Worm (Caenorhabditis elegans) whole organism, L3 larva: ENCODE data around the gene Y37H2A.11.
A peak's percentile ranks its signal among the peaks of the same experiment; 100 is the strongest.

Experiments used
- ama-1 ChIP-seq: fragments of 150-350 bp; optimal IDR thresholded peaks from 2 replicates; lab custom pipeline; 2018
- ceh-16 ChIP-seq: sonication (generic microtip); optimal IDR thresholded peaks from 2 replicates; lab custom pipeline; 2017; ENCODE audit warnings: missing biosample characterization, missing genetic modification characterization
- ceh-28 ChIP-seq: fragments of 150-350 bp; optimal IDR thresholded peaks from 2 replicates; lab custom pipeline; 2014; ENCODE audit warnings: missing biosample characterization, missing genetic modification reagents, missing genetic modification characterization
- ceh-9 ChIP-seq: sonication (generic microtip); optimal IDR thresholded peaks from 2 replicates; lab custom pipeline; 2018; ENCODE audit warnings: missing biosample characterization, missing genetic modification characterization
- elt-1 ChIP-seq: fragments of 150-350 bp; optimal IDR thresholded peaks from 2 replicates; lab custom pipeline; 2014; ENCODE audit warnings: missing biosample characterization, missing genetic modification characterization
- elt-2 ChIP-seq: sonication (generic microtip); optimal IDR thresholded peaks from 2 replicates; lab custom pipeline; 2016; ENCODE audit warnings: missing genetic modification reagents, mild to moderate bottlenecking, missing genetic modification characterization, missing compliant biosample characterization
- elt-3 ChIP-seq, 3 experiments: fragments of 150-350 bp in 1 of 3; sonication (generic microtip) in 2 of 3; optimal IDR thresholded peaks; 2 replicates in 2 of 3; 4 replicates in 1 of 3; lab custom pipeline; 2014 to 2017; ENCODE audit warnings: missing biosample characterization in 3 of 3, missing genetic modification characterization in 3 of 3
- eor-1 ChIP-seq, 2 experiments: fragments of 150-350 bp; optimal IDR thresholded peaks; 2 replicates each; lab custom pipeline; 2014 to 2018; ENCODE audit warnings: missing biosample characterization in 2 of 2, missing genetic modification characterization in 2 of 2
- fkh-2 ChIP-seq: fragments of 150-350 bp; optimal IDR thresholded peaks from 2 replicates; lab custom pipeline; 2014; ENCODE audit warnings: missing biosample characterization, missing genetic modification reagents, missing genetic modification characterization
- hmg-11 ChIP-seq: sonication (generic microtip); optimal IDR thresholded peaks from 2 replicates; lab custom pipeline; 2016; ENCODE audit warnings: missing genetic modification characterization, missing compliant biosample characterization
- jun-1 ChIP-seq: fragments of 150-350 bp; optimal IDR thresholded peaks from 2 replicates; lab custom pipeline; 2014; ENCODE audit warnings: missing biosample characterization, missing genetic modification reagents, missing genetic modification characterization
- lin-15B ChIP-seq: fragments of 150-350 bp; optimal IDR thresholded peaks from 2 replicates; lab custom pipeline; 2014; ENCODE audit warnings: missing biosample characterization, missing genetic modification characterization
- lin-39 ChIP-seq: fragments of 150-350 bp; optimal IDR thresholded peaks from 2 replicates; lab custom pipeline; 2018; ENCODE audit warnings: missing biosample characterization, missing genetic modification reagents, missing genetic modification characterization
- mdl-1 ChIP-seq: fragments of 150-350 bp; optimal IDR thresholded peaks from 2 replicates; lab custom pipeline; 2014; ENCODE audit warnings: missing biosample characterization, missing genetic modification characterization
- nhr-11 ChIP-seq: fragments of 150-350 bp; optimal IDR thresholded peaks from 2 replicates; lab custom pipeline; 2014; ENCODE audit warnings: missing biosample characterization, missing genetic modification characterization
- nhr-67 ChIP-seq: fragments of 150-350 bp; optimal IDR thresholded peaks from 2 replicates; lab custom pipeline; 2014; ENCODE audit warnings: missing biosample characterization, missing genetic modification characterization
- nhr-76 ChIP-seq: fragments of 150-350 bp; sonication (generic microtip); optimal IDR thresholded peaks from 5 replicates; lab custom pipeline; 2014; ENCODE audit warnings: missing biosample characterization, missing genetic modification characterization
- nhr-77 ChIP-seq: fragments of 150-350 bp; optimal IDR thresholded peaks from 2 replicates; lab custom pipeline; 2014; ENCODE audit warnings: missing biosample characterization, missing genetic modification characterization
- pqm-1 ChIP-seq: fragments of 150-350 bp; optimal IDR thresholded peaks from 2 replicates; lab custom pipeline; 2017; ENCODE audit warnings: missing biosample characterization, missing genetic modification characterization, inconsistent platforms
- sea-2 ChIP-seq: fragments of 150-350 bp; sonication (generic microtip); optimal IDR thresholded peaks from 4 replicates; lab custom pipeline; 2014; ENCODE audit warnings: missing biosample characterization, missing genetic modification reagents, missing genetic modification characterization
- unc-39 ChIP-seq: sonication (generic microtip); optimal IDR thresholded peaks from 4 replicates; lab custom pipeline; 2017; ENCODE audit warnings: missing biosample characterization, missing genetic modification characterization
- zag-1 ChIP-seq: fragments of 150-350 bp; optimal IDR thresholded peaks from 2 replicates; lab custom pipeline; 2014; ENCODE audit warnings: missing biosample characterization, missing genetic modification characterization
- ztf-4 ChIP-seq: fragments of 150-350 bp; optimal IDR thresholded peaks from 2 replicates; lab custom pipeline; 2014; ENCODE audit warnings: missing biosample characterization, missing genetic modification characterization

Gene Y37H2A.11

DNA sequence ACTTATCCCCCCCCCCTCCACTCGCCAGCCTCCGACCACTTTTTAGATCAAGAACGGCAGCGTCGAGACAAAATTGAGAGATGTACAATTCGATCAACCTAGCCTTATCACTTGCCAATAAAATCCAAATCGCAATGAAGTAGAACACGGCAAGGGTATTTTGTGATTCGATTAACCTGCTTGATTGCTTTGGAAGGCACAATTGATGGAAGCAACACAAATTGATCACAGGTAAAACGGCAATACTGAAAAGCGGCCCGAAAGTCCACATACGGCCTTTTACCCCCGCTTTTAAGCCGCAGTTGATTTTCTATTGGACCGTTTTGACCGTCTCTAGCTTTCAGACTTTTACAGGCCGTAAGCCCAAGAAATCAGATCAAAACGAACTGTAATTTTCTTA, 47.1 kb downstream of the Y37H2A.11 start, which contains the start of gene clec-245:
clec-245 (minus strand) TSS at position 101 of the 400 bp plus-strand sequence.
- TF ChIP-seq hmg-11 (tag; lab: Kevin White, UChicago) (no peak), ama-1 (lab: Kevin White, UChicago) (no peak), fkh-2 (tag; lab: Kevin White, UChicago) (no peak), sea-2 (no peak), eor-1 (tag; optimal IDR thresholded peaks at IDR 0.05; lab: Kevin White, UChicago) (no peak), lin-15B (tag; lab: Kevin White, UChicago) (no peak), nhr-67 (tag; lab: Kevin White, UChicago) (no peak), ceh-16 (no peak), unc-39 (tag; lab: Kevin White, UChicago) (no peak), mdl-1 (tag; lab: Kevin White, UChicago) (no peak), ceh-28 (tag; lab: Kevin White, UChicago) (no peak), elt-1 (no peak), elt-3 (tag; optimal IDR thresholded peaks at IDR 0.05; lab: Kevin White, UChicago) (no peak), ceh-9 (no peak), lin-39 (no peak), zag-1 (tag; lab: Kevin White, UChicago) (no peak), nhr-77 (no peak), nhr-76 (no peak), ztf-4 (tag; lab: Kevin White, UChicago) (no peak)

DNA sequence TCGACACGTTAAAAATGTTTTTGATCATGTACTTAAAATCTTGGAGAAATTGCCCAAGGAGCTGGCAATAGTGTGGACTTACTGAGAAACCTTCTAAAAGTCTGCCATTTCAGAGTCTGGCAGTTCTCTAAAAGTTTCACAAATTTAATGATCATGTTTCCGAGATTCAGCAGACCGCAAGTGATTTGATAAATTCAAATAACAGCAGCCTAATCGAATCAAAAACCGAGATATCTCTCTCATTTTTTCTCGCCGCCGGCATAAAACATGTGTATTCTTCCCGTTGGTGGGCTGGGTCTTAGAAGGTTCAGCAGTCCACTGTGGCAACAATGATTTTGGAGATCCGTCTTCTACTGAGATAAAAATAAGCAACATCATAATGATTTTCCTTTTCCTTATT, 47.9 kb downstream of the Y37H2A.11 start, which contains the start of gene clec-246:
clec-246 (plus strand) TSS at position 301 of the 400 bp plus-strand sequence.
- TF ChIP-seq unc-39 (tag; lab: Kevin White, UChicago) (no peak), eor-1 (tag; optimal IDR thresholded peaks at IDR 0.05; lab: Kevin White, UChicago) (no peak)

DNA sequence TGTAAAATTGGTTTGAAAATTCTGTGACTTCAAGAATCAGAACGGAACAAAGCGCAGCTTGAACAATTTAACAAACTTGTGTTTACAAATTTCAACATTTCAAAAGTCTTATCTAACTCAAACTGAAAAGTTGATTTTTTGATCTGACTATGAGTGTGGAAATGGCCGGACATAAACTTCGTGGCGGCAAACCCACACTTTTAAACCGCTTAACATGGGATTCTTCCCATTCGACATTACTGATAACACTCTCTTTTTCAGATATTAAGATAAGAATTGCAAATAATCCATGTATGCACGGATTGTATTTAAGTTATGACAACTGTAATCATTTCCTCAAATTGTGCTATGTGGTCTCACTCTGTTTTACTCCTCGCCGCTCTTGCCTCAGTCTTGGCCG, 49.9 kb downstream of the Y37H2A.11 start, which contains the start of gene clec-42:
clec-42 (plus strand) TSS at position 285 of the 400 bp plus-strand sequence.
- TF ChIP-seq pqm-1 (peak; percentile 31), nhr-11 (no peak), jun-1 (tag; lab: Kevin White, UChicago) (peak; percentile 1), elt-2 (tag; lab: Kevin White, UChicago) (peak; percentile 79)
